Worm (Caenorhabditis elegans) whole organism, midembryonic: ENCODE results near the gene btb-5.

ENCODE experiments used
- med-1 ChIP-seq: sonication (generic microtip); optimal IDR thresholded peaks from 2 replicates; lab custom pipeline; 2017; ENCODE audit warnings: missing genetic modification characterization, mild to moderate bottlenecking, missing compliant biosample characterization, antibody characterized with exemption, missing genetic modification reagents; ENCODE audit not compliant: insufficient read depth
- tab-1 ChIP-seq: fragments of 200-800 bp; sonication (Bioruptor generic); IDR thresholded peaks from 2 replicates; pipeline ENCODE4 v1.3.6; 2022; ENCODE audit warnings: missing genetic modification characterization, missing compliant biosample characterization

DNA sequence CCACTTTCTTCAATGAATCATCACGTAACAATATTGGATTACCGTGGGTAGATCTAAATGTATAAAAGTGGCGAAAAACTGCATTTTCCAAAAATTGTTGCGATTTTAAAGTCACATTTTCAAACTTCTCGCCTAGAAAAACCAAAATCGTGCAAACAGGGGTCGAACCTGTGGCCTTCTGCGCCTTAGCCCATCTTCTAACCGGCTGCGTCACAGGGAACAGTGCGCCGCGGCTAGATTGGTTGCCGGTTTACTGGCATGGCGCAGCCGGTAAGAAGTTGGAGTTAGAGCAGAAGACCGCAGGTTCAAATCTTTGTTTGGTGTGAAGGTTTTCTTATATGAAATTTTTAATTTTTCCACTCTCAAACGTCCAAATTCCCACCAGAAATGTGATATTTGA is 11.9 kb downstream of the btb-5 start:
- TF ChIP-seq tab-1 (GFP tag; lab: Robert Waterston, UW) (no peak), med-1 (GFP tag; lab: Kevin White, UChicago) (no peak)
